Worm (Caenorhabditis elegans) whole organism, L1 larva: ENCODE measurements around the gene wdfy-2.

Source experiments
- elt-3 ChIP-seq, 6 experiments: fragments of 150-350 bp in 1 of 6; sonication (generic microtip); optimal IDR thresholded peaks; 2 replicates each; lab custom pipeline; 2017 to 2018; ENCODE audit warnings: missing biosample characterization in 6 of 6, missing genetic modification characterization in 6 of 6, inconsistent platforms in 1 of 6
- jun-1 ChIP-seq: fragments of 150-350 bp; optimal IDR thresholded peaks from 2 replicates; lab custom pipeline; 2014; ENCODE audit warnings: missing biosample characterization, missing genetic modification reagents, missing genetic modification characterization
- snpc-4 ChIP-seq: fragments of 150-350 bp; optimal IDR thresholded peaks from 2 replicates; lab custom pipeline; 2014; ENCODE audit warnings: missing biosample characterization, missing genetic modification characterization

DNA sequence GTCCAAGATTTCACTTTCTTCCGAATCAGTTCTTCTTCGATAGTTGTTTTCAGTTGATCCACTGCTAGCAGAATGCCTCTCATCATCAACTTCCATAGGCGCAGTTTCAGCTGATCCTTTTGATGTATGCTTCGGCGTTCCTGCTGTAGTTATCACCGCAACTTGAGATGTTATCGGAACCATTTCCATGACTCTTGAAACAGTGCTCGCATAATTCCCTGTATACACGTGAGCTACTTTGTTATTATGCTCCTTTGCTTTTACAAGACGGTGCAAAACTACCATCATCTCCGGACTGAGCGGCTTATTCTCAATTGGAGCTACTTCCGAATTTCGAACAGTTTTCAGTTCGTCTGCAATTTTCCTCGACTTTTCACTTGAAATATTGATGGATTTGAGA lies 42.5 kb upstream of the wdfy-2 start:
- TF ChIP-seq elt-3 (tag; optimal IDR thresholded peaks at IDR 0.05; lab: Kevin White, UChicago), result no peak
- no peak for TF ChIP-seq snpc-4 (tag; lab: Kevin White, UChicago)
- no peak for TF ChIP-seq jun-1 (tag; lab: Kevin White, UChicago)
